Worm (Caenorhabditis elegans) whole organism, late embryonic: Measurements from ENCODE around the gene R02F11.10.

Source experiments
- C38D4.7 ChIP-seq: fragments of 200-800 bp; sonication (Bioruptor generic); optimal IDR thresholded peaks from 2 replicates; lab custom pipeline; 2018; ENCODE audit warnings: mild to moderate bottlenecking, missing genetic modification characterization, moderate library complexity, missing compliant biosample characterization
- K02D7.2 ChIP-seq: sonication (generic microtip); optimal IDR thresholded peaks from 2 replicates; lab custom pipeline; 2017; ENCODE audit warnings: mild to moderate bottlenecking, missing genetic modification characterization, missing compliant biosample characterization
- K09A11.1 ChIP-seq: sonication (generic microtip); optimal IDR thresholded peaks from 2 replicates; lab custom pipeline; 2017; ENCODE audit warnings: antibody characterized with exemption, mild to moderate bottlenecking, missing genetic modification characterization, missing compliant biosample characterization; ENCODE audit not compliant: insufficient read depth
- T23F11.4 ChIP-seq: fragments of 200-800 bp; sonication (Bioruptor generic); optimal IDR thresholded peaks from 2 replicates; lab custom pipeline; 2018; ENCODE audit warnings: mild to moderate bottlenecking, missing genetic modification characterization, missing compliant biosample characterization
- ama-1 ChIP-seq: fragments of 150-350 bp; optimal IDR thresholded peaks from 2 replicates; lab custom pipeline; 2014
- ceh-14 ChIP-seq: sonication (generic microtip); optimal IDR thresholded peaks from 2 replicates; lab custom pipeline; 2016; ENCODE audit warnings: missing genotype, missing genetic modification characterization, missing compliant biosample characterization
- ceh-18 ChIP-seq: sonication (generic microtip); optimal IDR thresholded peaks from 2 replicates; lab custom pipeline; 2016; ENCODE audit warnings: missing genetic modification characterization, missing compliant biosample characterization
- ceh-24 ChIP-seq: sonication (generic microtip); optimal IDR thresholded peaks from 2 replicates; lab custom pipeline; 2016; ENCODE audit warnings: mild to moderate bottlenecking, missing genetic modification characterization, missing compliant biosample characterization
- ceh-30 ChIP-seq: fragments of 150-350 bp; optimal IDR thresholded peaks from 2 replicates; lab custom pipeline; 2014; ENCODE audit warnings: missing biosample characterization, missing genetic modification characterization
- ceh-31 ChIP-seq: sonication (generic microtip); optimal IDR thresholded peaks from 2 replicates; lab custom pipeline; 2016; ENCODE audit warnings: missing genetic modification characterization, missing compliant biosample characterization
- ceh-34 ChIP-seq: sonication (generic microtip); optimal IDR thresholded peaks from 2 replicates; lab custom pipeline; 2016; ENCODE audit warnings: mild to moderate bottlenecking, missing genetic modification characterization, missing compliant biosample characterization
- ceh-48 ChIP-seq: sonication (generic microtip); optimal IDR thresholded peaks from 2 replicates; lab custom pipeline; 2016; ENCODE audit warnings: missing genetic modification characterization, inconsistent platforms, missing compliant biosample characterization
- che-1 ChIP-seq: sonication (generic microtip); optimal IDR thresholded peaks from 2 replicates; lab custom pipeline; 2016; ENCODE audit warnings: mild to moderate bottlenecking, missing genetic modification characterization, missing compliant biosample characterization
- dve-1 ChIP-seq: sonication (generic microtip); optimal IDR thresholded peaks from 2 replicates; lab custom pipeline; 2017; ENCODE audit warnings: antibody characterized with exemption, mild to moderate bottlenecking, missing genetic modification characterization, missing compliant biosample characterization
- elt-4 ChIP-seq: sonication (generic microtip); optimal IDR thresholded peaks from 2 replicates; lab custom pipeline; 2016; ENCODE audit warnings: missing genetic modification characterization, missing compliant biosample characterization
- eyg-1 ChIP-seq: sonication (generic microtip); optimal IDR thresholded peaks from 2 replicates; lab custom pipeline; 2016; ENCODE audit warnings: missing genotype, missing genetic modification characterization, missing compliant biosample characterization
- fkh-10 ChIP-seq: fragments of 150-350 bp; optimal IDR thresholded peaks from 2 replicates; lab custom pipeline; 2014; ENCODE audit warnings: missing biosample characterization, missing genetic modification reagents, missing genetic modification characterization
- gmeb-2 ChIP-seq: sonication (generic microtip); optimal IDR thresholded peaks from 2 replicates; lab custom pipeline; 2016; ENCODE audit warnings: missing genetic modification characterization, inconsistent platforms, missing compliant biosample characterization
- hlh-13 ChIP-seq: fragments of 200-800 bp; sonication (Bioruptor generic); optimal IDR thresholded peaks from 2 replicates; lab custom pipeline; 2018; ENCODE audit warnings: mild to moderate bottlenecking, missing genetic modification characterization, missing compliant biosample characterization
- hlh-6 ChIP-seq: sonication (generic microtip); optimal IDR thresholded peaks from 2 replicates; lab custom pipeline; 2016; ENCODE audit warnings: missing genotype, missing genetic modification characterization, missing compliant biosample characterization
- hlh-8 ChIP-seq: sonication (generic microtip); optimal IDR thresholded peaks from 2 replicates; lab custom pipeline; 2016; ENCODE audit warnings: missing genotype, missing genetic modification characterization, missing compliant biosample characterization
- lim-6 ChIP-seq: sonication (generic microtip); optimal IDR thresholded peaks from 2 replicates; lab custom pipeline; 2016; ENCODE audit warnings: missing genetic modification characterization, missing compliant biosample characterization
- madf-2 ChIP-seq: sonication (generic microtip); optimal IDR thresholded peaks from 2 replicates; lab custom pipeline; 2017; ENCODE audit warnings: missing genetic modification characterization, missing compliant biosample characterization
- mec-3 ChIP-seq: sonication (generic microtip); optimal IDR thresholded peaks from 2 replicates; lab custom pipeline; 2016; ENCODE audit warnings: borderline replicate concordance, missing genetic modification characterization, missing compliant biosample characterization
- nhr-232 ChIP-seq: sonication (generic microtip); optimal IDR thresholded peaks from 2 replicates; lab custom pipeline; 2016; ENCODE audit warnings: missing genetic modification characterization, missing compliant biosample characterization
- npax-4 ChIP-seq: sonication (generic microtip); optimal IDR thresholded peaks from 2 replicates; lab custom pipeline; 2016; ENCODE audit warnings: missing genetic modification characterization, missing compliant biosample characterization
- odd-2 ChIP-seq: sonication (generic microtip); optimal IDR thresholded peaks from 2 replicates; lab custom pipeline; 2017; ENCODE audit warnings: antibody characterized with exemption, mild to moderate bottlenecking, missing genetic modification characterization, missing compliant biosample characterization
- pat-9 ChIP-seq: fragments of 200-800 bp; sonication (Bioruptor generic); optimal IDR thresholded peaks from 2 replicates; lab custom pipeline; 2018; ENCODE audit warnings: mild to moderate bottlenecking, missing genetic modification characterization, moderate library complexity, missing compliant biosample characterization
- pax-1 ChIP-seq: fragments of 150-350 bp; optimal IDR thresholded peaks from 2 replicates; lab custom pipeline; 2014; ENCODE audit warnings: missing biosample characterization, missing genetic modification characterization
- pros-1 ChIP-seq: fragments of 150-350 bp; optimal IDR thresholded peaks from 2 replicates; lab custom pipeline; 2014; ENCODE audit warnings: missing biosample characterization, missing genetic modification reagents, missing genetic modification characterization
- ref-2 ChIP-seq: sonication (generic microtip); optimal IDR thresholded peaks from 2 replicates; lab custom pipeline; 2016; ENCODE audit warnings: missing genetic modification characterization, missing compliant biosample characterization
- rnt-1 ChIP-seq: sonication (generic microtip); optimal IDR thresholded peaks from 2 replicates; lab custom pipeline; 2016; ENCODE audit warnings: missing genetic modification characterization, missing compliant biosample characterization
- sdc-2 ChIP-seq: sonication (generic microtip); optimal IDR thresholded peaks from 2 replicates; lab custom pipeline; 2016; ENCODE audit warnings: missing genotype, missing genetic modification characterization, missing compliant biosample characterization
- sox-4 ChIP-seq: sonication (generic microtip); optimal IDR thresholded peaks from 2 replicates; lab custom pipeline; 2017; ENCODE audit warnings: mild to moderate bottlenecking, missing genetic modification characterization, inconsistent platforms, missing compliant biosample characterization
- syd-9 ChIP-seq: sonication (generic microtip); optimal IDR thresholded peaks from 2 replicates; lab custom pipeline; 2016; ENCODE audit warnings: mild to moderate bottlenecking, missing genetic modification characterization, moderate library complexity, missing compliant biosample characterization
- tbx-2 ChIP-seq: sonication (generic microtip); optimal IDR thresholded peaks from 2 replicates; lab custom pipeline; 2016; ENCODE audit warnings: missing genetic modification characterization, missing compliant biosample characterization
- tbx-7 ChIP-seq: sonication (generic microtip); optimal IDR thresholded peaks from 2 replicates; lab custom pipeline; 2016; ENCODE audit warnings: missing genotype, missing genetic modification characterization, missing compliant biosample characterization
- ttx-3 ChIP-seq: sonication (generic microtip); optimal IDR thresholded peaks from 2 replicates; lab custom pipeline; 2016; ENCODE audit warnings: missing genetic modification reagents, missing genetic modification characterization, missing compliant biosample characterization
- unc-55 ChIP-seq: sonication (generic microtip); optimal IDR thresholded peaks from 2 replicates; lab custom pipeline; 2017; ENCODE audit warnings: missing biosample characterization, missing genetic modification reagents, missing genetic modification characterization
- unc-86 ChIP-seq: sonication (generic microtip); optimal IDR thresholded peaks from 2 replicates; lab custom pipeline; 2016; ENCODE audit warnings: missing genetic modification characterization, missing compliant biosample characterization
- zip-5 ChIP-seq: sonication (generic microtip); optimal IDR thresholded peaks from 2 replicates; lab custom pipeline; 2016; ENCODE audit warnings: missing genetic modification characterization, missing compliant biosample characterization
- ztf-16 ChIP-seq: sonication (generic microtip); optimal IDR thresholded peaks from 2 replicates; lab custom pipeline; 2017; ENCODE audit warnings: missing genetic modification characterization, missing compliant biosample characterization

R02F11.10 gene

DNA sequence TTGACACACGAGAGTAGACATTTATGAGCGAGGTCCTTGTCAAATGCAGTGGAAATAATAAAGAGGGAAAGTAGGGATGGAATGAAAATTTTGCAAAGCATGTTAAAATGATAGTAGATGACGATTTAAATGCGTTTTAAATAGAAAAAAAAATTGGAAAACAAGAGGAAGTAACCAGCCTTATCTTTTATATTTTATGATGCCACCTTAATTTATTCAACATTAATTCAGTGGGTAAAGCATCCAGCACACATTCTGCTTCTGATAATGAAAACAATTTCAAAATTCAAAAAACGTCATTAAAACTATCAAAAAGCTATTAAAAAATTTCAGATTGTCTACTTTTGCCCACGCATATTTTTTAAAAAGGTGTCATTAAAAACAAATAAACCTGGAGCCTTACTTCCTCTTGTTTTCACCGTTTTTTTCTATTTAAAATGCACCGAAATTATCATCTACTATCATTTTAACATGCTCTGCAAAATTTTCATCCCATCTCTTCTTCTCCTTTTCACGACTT, 3.5 kb upstream of the R02F11.10 start, which contains the start of the genes Y60C6A.2 and Y60C6A.3:
TSS of gene Y60C6A.2 (minus strand) at position 101 of the 520 bp plus-strand sequence.
TSS of gene Y60C6A.3 (plus strand) at position 470 of the 520 bp plus-strand sequence.
- TF ChIP-seq pros-1 (tag; lab: Kevin White, UChicago) (no peak), K02D7.2 (tag; lab: Kevin White, UChicago) (no peak), unc-86 (tag; lab: Kevin White, UChicago) (no peak), hlh-13 (GFP tag; lab: Kevin White, UChicago) (no peak), hlh-8 (tag; lab: Kevin White, UChicago) (no peak), nhr-232 (no peak)
- TF ChIP-seq, all 69 proteins: peak for 0

DNA sequence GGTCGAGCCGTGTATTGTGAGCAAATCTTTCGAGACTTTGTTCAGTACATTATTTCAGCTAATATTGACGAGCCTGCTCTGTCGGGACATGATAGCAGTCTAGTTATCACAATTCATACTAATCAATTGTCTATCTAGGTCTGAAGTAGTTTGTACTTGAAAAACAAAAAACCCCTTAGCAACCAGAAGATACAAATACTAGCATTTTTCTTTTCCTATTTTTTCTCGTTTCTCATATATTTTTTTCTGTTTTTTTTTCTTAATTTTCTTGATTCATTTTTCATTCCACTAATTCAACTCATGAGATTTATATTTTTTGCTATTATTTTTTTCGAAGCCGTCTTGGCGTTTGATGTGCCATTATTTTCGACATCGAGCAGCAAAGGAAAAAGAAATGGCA, 1.8 kb upstream of the R02F11.10 start, which contains the start of gene R02F11.9:
TSS of gene R02F11.9 (plus strand) at position 301 of the 400 bp plus-strand sequence.
- TF ChIP-seq eyg-1 (tag; lab: Kevin White, UChicago) (no peak), ama-1 (lab: Kevin White, UChicago) (no peak), ceh-30 (tag; lab: Kevin White, UChicago) (no peak), C38D4.7 (GFP tag; lab: Kevin White, UChicago) (no peak), tbx-2 (no peak), fkh-10 (GFP tag; lab: Kevin White, UChicago) (no peak), hlh-8 (tag; lab: Kevin White, UChicago) (no peak), madf-2 (tag; lab: Kevin White, UChicago) (no peak), pros-1 (tag; lab: Kevin White, UChicago) (no peak), pax-1 (tag; lab: Kevin White, UChicago) (no peak), nhr-232 (no peak), gmeb-2 (tag; lab: Kevin White, UChicago) (no peak), ttx-3 (no peak), tbx-7 (no peak), npax-4 (tag; lab: Kevin White, UChicago) (no peak), T23F11.4 (GFP tag; lab: Kevin White, UChicago) (no peak), ceh-24 (no peak), ceh-34 (tag; lab: Kevin White, UChicago) (no peak), zip-5 (tag; lab: Kevin White, UChicago) (no peak), ref-2 (no peak)

DNA sequence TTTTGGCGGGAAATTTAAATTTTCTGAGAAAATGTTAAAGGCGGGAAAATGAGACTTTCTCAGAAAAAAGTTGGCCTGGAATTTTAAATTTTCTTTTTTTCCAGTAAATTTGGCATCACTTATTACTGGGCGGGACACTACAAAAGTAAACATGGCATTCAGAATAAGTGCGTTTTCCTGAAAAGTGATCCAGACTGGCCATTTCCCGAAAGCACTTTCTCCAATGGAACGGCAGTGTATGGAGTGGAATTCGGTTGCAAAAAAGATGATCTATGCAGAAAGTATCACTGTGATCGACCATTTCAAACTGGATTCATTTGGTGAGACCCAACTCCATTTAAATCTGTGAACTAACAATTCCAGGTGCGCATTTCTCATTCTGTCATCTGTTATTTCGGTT, 1.1 kb upstream of the R02F11.10 start:
- TF ChIP-seq lim-6 (tag; lab: Kevin White, UChicago) (no peak), T23F11.4 (GFP tag; lab: Kevin White, UChicago) (no peak), mec-3 (tag; lab: Kevin White, UChicago) (no peak), ceh-18 (tag; lab: Kevin White, UChicago) (no peak)

DNA sequence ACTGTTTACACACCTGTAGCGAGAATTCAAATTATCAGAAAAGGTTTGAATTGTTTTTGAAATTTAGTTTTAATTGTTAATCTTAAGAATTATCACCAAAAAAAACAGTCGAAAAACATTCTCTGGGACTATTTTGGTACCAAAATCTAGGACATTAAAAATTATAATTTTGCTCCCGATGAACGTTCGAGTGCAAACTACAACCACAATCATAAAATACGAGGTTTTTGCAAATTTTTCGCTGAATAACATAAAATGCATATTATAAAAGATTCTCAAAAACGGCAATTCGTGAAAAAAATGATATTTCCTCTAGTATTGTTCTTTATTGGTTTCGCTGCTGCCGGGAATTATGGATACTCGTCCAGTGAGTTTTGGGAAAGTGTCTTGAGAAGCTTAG, 1.4 kb downstream of the R02F11.10 start, which contains the start of gene R02F11.12:
TSS of gene R02F11.12 (plus strand) at position 301 of the 400 bp plus-strand sequence.
- no peak for TF ChIP-seq ama-1 (lab: Kevin White, UChicago)
- TF ChIP-seq unc-55 (GFP tag; lab: Kevin White, UChicago) = no peak
- no peak for TF ChIP-seq K09A11.1 (tag; lab: Kevin White, UChicago)
- no peak for TF ChIP-seq fkh-10 (GFP tag; lab: Kevin White, UChicago)
- TF ChIP-seq madf-2 (tag; lab: Kevin White, UChicago) = no peak
- TF ChIP-seq zip-5 (tag; lab: Kevin White, UChicago) = no peak
- no peak for TF ChIP-seq npax-4 (tag; lab: Kevin White, UChicago)
- no peak for TF ChIP-seq sdc-2 (tag; lab: Kevin White, UChicago)
- no peak for TF ChIP-seq hlh-6
- TF ChIP-seq ceh-31 = no peak
- no peak for TF ChIP-seq ceh-48 (tag; lab: Kevin White, UChicago)
- TF ChIP-seq ceh-14 (tag; lab: Kevin White, UChicago) = no peak
- TF ChIP-seq ref-2 = no peak
- TF ChIP-seq odd-2 (tag; lab: Kevin White, UChicago) = no peak

DNA sequence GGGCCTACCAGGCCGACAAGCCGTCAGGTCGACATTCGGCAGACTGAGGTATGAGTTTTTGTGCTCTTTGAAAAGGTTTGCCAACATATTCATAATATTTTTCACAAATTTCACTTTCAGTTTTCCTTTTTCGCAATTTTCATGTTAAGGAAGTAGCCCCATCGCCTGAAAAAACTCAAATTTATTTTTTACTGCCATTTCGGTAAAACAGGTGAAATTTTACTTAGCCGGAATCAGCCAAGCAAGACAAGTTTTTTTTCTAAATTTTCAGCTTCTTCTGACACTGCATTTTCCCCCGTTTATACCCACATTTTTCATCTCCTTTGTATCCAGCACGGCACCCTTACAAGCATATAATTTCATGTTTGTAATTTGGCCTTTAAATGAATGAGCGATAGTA, 2.6 kb downstream of the R02F11.10 start, which contains the start of gene R02F11.11:
TSS of gene R02F11.11 (plus strand) at position 301 of the 400 bp plus-strand sequence.
- TF ChIP-seq sox-4 (tag; lab: Kevin White, UChicago) (no peak), rnt-1 (tag; lab: Kevin White, UChicago) (no peak), che-1 (tag; lab: Kevin White, UChicago) (no peak), pat-9 (tag; lab: Kevin White, UChicago) (no peak), lim-6 (tag; lab: Kevin White, UChicago) (no peak), ceh-18 (tag; lab: Kevin White, UChicago) (no peak), dve-1 (tag; lab: Kevin White, UChicago) (no peak), unc-55 (GFP tag; lab: Kevin White, UChicago) (no peak), eyg-1 (tag; lab: Kevin White, UChicago) (no peak), ceh-14 (tag; lab: Kevin White, UChicago) (no peak), K02D7.2 (tag; lab: Kevin White, UChicago) (no peak), elt-4 (tag; lab: Kevin White, UChicago) (no peak), tbx-7 (no peak), hlh-13 (GFP tag; lab: Kevin White, UChicago) (no peak), ceh-31 (no peak), ztf-16 (tag; lab: Kevin White, UChicago) (no peak), ceh-30 (tag; lab: Kevin White, UChicago) (no peak), syd-9 (no peak), npax-4 (tag; lab: Kevin White, UChicago) (no peak)
